Worm (Caenorhabditis elegans): ENCODE measurements around the gene C05G5.2.

ce11 chrX:14797405-14797804 lies 50.3 kb downstream of the C05G5.2 start:
- TF ChIP-seq cog-1 (tag; optimal IDR thresholded peaks at IDR 0.05) (no peak), flt-1 (GFP tag; IDR thresholded peaks at IDR 0.05) (no peak), T22C8.4 (GFP tag; IDR thresholded peaks at IDR 0.05) (no peak)
